Worm (Caenorhabditis elegans): ENCODE measurements around the gene taf-10.

DNA sequence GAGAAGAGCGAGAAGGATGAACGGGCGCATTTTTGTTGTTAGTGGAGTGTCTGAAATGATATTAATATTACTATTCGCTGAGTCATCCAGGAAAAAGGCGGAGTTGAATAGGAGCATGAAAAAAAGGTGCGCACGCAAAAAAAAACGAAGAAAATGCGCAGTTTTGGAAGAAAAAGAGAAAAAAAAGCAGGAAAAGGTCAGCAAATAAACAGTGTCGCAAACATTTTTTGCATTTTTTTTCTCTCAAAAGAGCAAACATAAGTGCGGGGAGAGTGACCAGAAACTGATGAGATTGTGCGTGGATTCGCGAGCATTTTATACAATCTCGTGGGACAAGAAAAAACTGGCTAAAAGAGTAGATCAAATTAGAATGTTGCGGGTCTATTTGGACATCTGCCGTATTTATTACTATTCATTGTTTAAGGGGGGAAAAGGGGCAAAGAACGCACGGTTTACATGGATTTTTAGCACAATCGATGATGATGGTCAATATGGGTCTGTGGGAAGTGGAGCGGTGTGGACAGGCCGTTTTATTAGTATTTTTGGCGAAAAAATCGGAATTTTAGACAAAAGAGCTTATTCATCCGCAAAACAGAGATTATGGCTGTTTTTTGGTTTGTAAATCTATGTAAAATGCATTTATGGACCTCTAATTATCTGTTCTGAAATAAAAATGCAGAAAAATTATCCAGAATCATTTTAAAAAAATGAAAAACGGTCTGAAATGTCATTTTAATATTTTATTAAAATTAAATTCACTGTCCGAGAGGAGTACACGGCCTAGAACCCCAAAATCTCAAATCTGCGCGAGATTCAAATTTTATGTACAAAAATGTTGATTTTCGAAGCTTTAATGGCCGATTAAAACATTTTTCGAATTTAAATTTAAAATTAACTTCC is 5.7 kb downstream of the taf-10 start, which contains the start of gene cpg-8:
- TF ChIP-seq ztf-23 (GFP tag; IDR thresholded peaks at IDR 0.05) (no peak), ref-1 (GFP tag; conservative IDR thresholded peaks at IDR 0.05) (no peak), flt-1 (GFP tag; IDR thresholded peaks at IDR 0.05) (no peak), T22C8.4 (GFP tag; IDR thresholded peaks at IDR 0.05) (no peak), klf-2 (GFP tag; conservative IDR thresholded peaks at IDR 0.05) (no peak)
